Worm (Caenorhabditis elegans): ENCODE measurements around the gene dct-18.

DNA sequence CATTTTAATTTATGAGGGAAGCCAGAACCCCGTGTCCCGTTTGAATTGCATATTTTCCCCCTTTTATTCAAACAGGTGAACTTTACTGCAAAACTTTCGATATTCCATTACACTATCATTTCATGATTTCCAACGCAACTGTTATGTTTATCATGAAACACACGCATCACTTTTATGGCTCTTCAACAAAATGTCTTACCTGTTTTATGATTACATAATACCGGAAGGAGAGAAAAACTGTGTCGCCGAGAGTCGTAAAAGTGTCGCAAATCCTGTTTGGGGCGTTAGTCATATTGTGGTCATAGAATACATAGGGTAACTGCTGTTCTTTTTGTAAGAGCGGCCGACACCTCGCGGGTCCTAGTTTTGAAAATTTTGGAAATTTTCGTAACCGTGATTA lies 39.3 kb upstream of the dct-18 start:
- TF ChIP-seq lin-39 (tag; optimal IDR thresholded peaks at IDR 0.05) = no peak
- no peak for TF ChIP-seq R02D3.7 (tag; optimal IDR thresholded peaks at IDR 0.05)
- TF ChIP-seq zag-1 (tag; optimal IDR thresholded peaks at IDR 0.05) = no peak
- TF ChIP-seq unc-62 (GFP tag; optimal IDR thresholded peaks at IDR 0.05) = no peak
- TF ChIP-seq elt-3 (tag; optimal IDR thresholded peaks at IDR 0.05) = no peak
- no peak for TF ChIP-seq mdl-1 (tag; optimal IDR thresholded peaks at IDR 0.05)
